Fruit fly (Drosophila melanogaster) whole organism, embryonic: ENCODE measurements around the gene CG15602.

Experiments used
- Aef1 ChIP-seq: fragments of 200-800 bp; sonication (Bioruptor generic); IDR thresholded peaks from 3 replicates; pipeline ENCODE4 v1.3.6; 2022; ENCODE audit warnings: missing biosample characterization, missing genetic modification characterization
- Bgb ChIP-seq: fragments of 200-800 bp; sonication (Bioruptor generic); IDR thresholded peaks from 2 replicates; pipeline ENCODE4 v1.3.6; 2022; ENCODE audit warnings: missing biosample characterization, missing genetic modification characterization; ENCODE audit not compliant: partially characterized antibody
- CG10366 ChIP-seq: fragments of 200-800 bp; sonication (Bioruptor generic); IDR thresholded peaks from 2 replicates; pipeline ENCODE4 v1.3.6; 2022; ENCODE audit warnings: missing biosample characterization, missing genetic modification characterization
- CG10979 ChIP-seq: fragments of 200-800 bp; sonication (Bioruptor generic); optimal IDR thresholded peaks from 2 replicates; lab custom pipeline; 2018; ENCODE audit warnings: missing biosample characterization, mild to moderate bottlenecking, missing genetic modification characterization, moderate library complexity
- CG11695 ChIP-seq: fragments of 200-800 bp; sonication (Bioruptor generic); IDR thresholded peaks from 3 replicates; pipeline ENCODE4 v1.3.6; 2022; ENCODE audit warnings: missing biosample characterization, missing genetic modification characterization
- CG12659 ChIP-seq: fragments of 200-800 bp; sonication (Bioruptor generic); optimal IDR thresholded peaks from 3 replicates; lab custom pipeline; 2017; ENCODE audit warnings: mild to moderate bottlenecking, missing biosample characterization, missing genetic modification reagents, missing genetic modification characterization
- CG13287 ChIP-seq: fragments of 200-800 bp; sonication (Bioruptor generic); IDR thresholded peaks from 2 replicates; pipeline ENCODE4 v1.3.6; 2022; ENCODE audit warnings: missing biosample characterization, missing genetic modification characterization; ENCODE audit not compliant: partially characterized antibody
- CG13296 ChIP-seq: fragments of 200-800 bp; sonication (Bioruptor generic); optimal IDR thresholded peaks from 3 replicates; lab custom pipeline; 2018; ENCODE audit warnings: missing biosample characterization, mild to moderate bottlenecking, missing genetic modification characterization
- CG15601 ChIP-seq: fragments of 200-800 bp; sonication (Bioruptor generic); optimal IDR thresholded peaks from 3 replicates; lab custom pipeline; 2019; ENCODE audit warnings: missing biosample characterization, mild to moderate bottlenecking, missing genetic modification characterization, moderate library complexity
- CG1603 ChIP-seq: fragments of 200-800 bp; sonication (Bioruptor generic); optimal IDR thresholded peaks from 2 replicates; lab custom pipeline; 2019; ENCODE audit warnings: missing biosample characterization, mild to moderate bottlenecking, missing genetic modification characterization, moderate library complexity
- CG17361 ChIP-seq: fragments of 200-800 bp; sonication (Bioruptor generic); IDR thresholded peaks from 3 replicates; pipeline ENCODE4 v1.3.6; 2022; ENCODE audit warnings: missing biosample characterization, missing genetic modification characterization
- CG18764 ChIP-seq: fragments of 200-800 bp; sonication (Bioruptor generic); optimal IDR thresholded peaks from 3 replicates; lab custom pipeline; 2016; ENCODE audit warnings: missing biosample characterization, missing genetic modification characterization
- CG2116 ChIP-seq: fragments of 200-800 bp; sonication (Bioruptor generic); optimal IDR thresholded peaks from 3 replicates; lab custom pipeline; 2018; ENCODE audit warnings: missing biosample characterization, mild to moderate bottlenecking, missing genetic modification characterization
- CG31388 ChIP-seq: fragments of 200-800 bp; sonication (Bioruptor generic); optimal IDR thresholded peaks from 2 replicates; lab custom pipeline; 2016; ENCODE audit warnings: missing biosample characterization, missing genetic modification characterization
- CG32532 ChIP-seq: fragments of 200-800 bp; sonication (Bioruptor generic); IDR thresholded peaks from 2 replicates; pipeline ENCODE4 v1.3.6; 2022; ENCODE audit warnings: missing biosample characterization, missing genetic modification characterization
- CG34224 ChIP-seq: fragments of 200-800 bp; sonication (Bioruptor generic); IDR thresholded peaks from 3 replicates; pipeline ENCODE4 v1.3.6; 2022; ENCODE audit warnings: missing biosample characterization, missing genetic modification characterization; ENCODE audit not compliant: partially characterized antibody
- CG42726 ChIP-seq: fragments of 200-800 bp; sonication (Bioruptor generic); IDR thresholded peaks from 2 replicates; pipeline ENCODE4 v1.3.6; 2022; ENCODE audit warnings: missing biosample characterization, missing genetic modification characterization; ENCODE audit not compliant: partially characterized antibody
- CG4328 ChIP-seq: fragments of 200-800 bp; sonication (Bioruptor generic); optimal IDR thresholded peaks from 3 replicates; lab custom pipeline; 2017; ENCODE audit warnings: missing biosample characterization, missing genetic modification reagents, missing genetic modification characterization
- CG4360 ChIP-seq: fragments of 200-800 bp; sonication (Bioruptor generic); IDR thresholded peaks from 2 replicates; pipeline ENCODE4 v1.3.6; 2022; ENCODE audit warnings: missing biosample characterization, missing genetic modification characterization
- CG43689 ChIP-seq: fragments of 200-800 bp; sonication (Bioruptor generic); IDR thresholded peaks from 2 replicates; pipeline ENCODE4 v1.3.6; 2022; ENCODE audit warnings: missing biosample characterization, missing genetic modification characterization
- CG5953 ChIP-seq: fragments of 200-800 bp; sonication (Bioruptor generic); IDR thresholded peaks from 2 replicates; pipeline ENCODE4 v1.3.6; 2022; ENCODE audit warnings: missing biosample characterization, missing genetic modification characterization
- CG6683 ChIP-seq: fragments of 200-800 bp; sonication (Bioruptor generic); optimal IDR thresholded peaks from 2 replicates; lab custom pipeline; 2017; ENCODE audit warnings: missing biosample characterization, mild to moderate bottlenecking, missing genetic modification characterization, missing genetic modification reagents
- CG7745 ChIP-seq: fragments of 200-800 bp; sonication (Bioruptor generic); optimal IDR thresholded peaks from 2 replicates; lab custom pipeline; 2018; ENCODE audit warnings: missing biosample characterization, mild to moderate bottlenecking, missing genetic modification characterization, moderate library complexity
- CG7987 ChIP-seq: fragments of 200-800 bp; sonication (Bioruptor generic); optimal IDR thresholded peaks from 2 replicates; lab custom pipeline; 2018; ENCODE audit warnings: missing biosample characterization, mild to moderate bottlenecking, missing genetic modification characterization, moderate library complexity
- CG8290 ChIP-seq, 3 experiments: fragments of 200-800 bp; sonication (Bioruptor generic); optimal IDR thresholded peaks; 2 replicates each; lab custom pipeline; 2016 to 2019; ENCODE audit warnings: missing biosample characterization in 3 of 3, missing genetic modification characterization in 3 of 3, mild to moderate bottlenecking in 2 of 3, moderate library complexity in 1 of 3
- CHES-1-like ChIP-seq: fragments of 200-800 bp; sonication (Bioruptor generic); optimal IDR thresholded peaks from 2 replicates; lab custom pipeline; 2016; ENCODE audit warnings: missing biosample characterization, missing genetic modification characterization
- CkIIα-i1 ChIP-seq: fragments of 200-800 bp; sonication (Bioruptor generic); IDR thresholded peaks from 2 replicates; pipeline ENCODE4 v1.3.6; 2022; ENCODE audit warnings: missing biosample characterization, missing genetic modification characterization
- Dek ChIP-seq: fragments of 200-800 bp; sonication (Bioruptor generic); optimal IDR thresholded peaks from 3 replicates; lab custom pipeline; 2019; ENCODE audit warnings: missing biosample characterization, mild to moderate bottlenecking, missing genetic modification characterization, moderate library complexity
- Elba2 ChIP-seq: fragments of 200-800 bp; sonication (Bioruptor generic); optimal IDR thresholded peaks from 3 replicates; lab custom pipeline; 2016; ENCODE audit warnings: missing biosample characterization, missing genetic modification characterization
- NK7.1 ChIP-seq: fragments of 200-800 bp; sonication (Bioruptor generic); optimal IDR thresholded peaks from 3 replicates; lab custom pipeline; 2016; ENCODE audit warnings: missing biosample characterization, missing genetic modification characterization
- Scr ChIP-seq: fragments of 200-800 bp; sonication (Bioruptor generic); IDR thresholded peaks from 2 replicates; pipeline ENCODE4 v1.3.6; 2022; ENCODE audit warnings: missing biosample characterization, missing genetic modification characterization; ENCODE audit not compliant: partially characterized antibody
- abd-A ChIP-seq: fragments of 200-800 bp; sonication (Bioruptor generic); optimal IDR thresholded peaks from 3 replicates; lab custom pipeline; 2019; ENCODE audit warnings: missing biosample characterization, mild to moderate bottlenecking, missing genetic modification characterization, moderate library complexity
- ac ChIP-seq: fragments of 200-800 bp; sonication (Bioruptor generic); optimal IDR thresholded peaks from 3 replicates; lab custom pipeline; 2017; ENCODE audit warnings: missing biosample characterization, mild to moderate bottlenecking, missing genetic modification characterization
- bbx ChIP-seq: fragments of 200-800 bp; sonication (Bioruptor generic); IDR thresholded peaks from 2 replicates; pipeline ENCODE4 v1.3.6; 2022; ENCODE audit warnings: missing biosample characterization, missing genetic modification characterization; ENCODE audit not compliant: partially characterized antibody
- bsh ChIP-seq, 2 experiments: fragments of 200-800 bp; sonication (Bioruptor generic); optimal IDR thresholded peaks; 2 replicates each; lab custom pipeline; 2017 to 2018; ENCODE audit warnings: mild to moderate bottlenecking in 2 of 2, missing biosample characterization in 2 of 2, missing genetic modification characterization in 2 of 2, moderate library complexity in 1 of 2
- ems ChIP-seq: fragments of 200-800 bp; sonication (Bioruptor generic); optimal IDR thresholded peaks from 3 replicates; lab custom pipeline; 2016; ENCODE audit warnings: missing biosample characterization, missing genetic modification characterization
- esg ChIP-seq: fragments of 200-800 bp; sonication (Bioruptor generic); conservative IDR thresholded peaks from 2 replicates; pipeline ENCODE4 v1.3.6; 2022; ENCODE audit warnings: missing biosample characterization, missing genetic modification characterization
- fd96Cb ChIP-seq: fragments of 200-800 bp; sonication (Bioruptor generic); optimal IDR thresholded peaks from 2 replicates; lab custom pipeline; 2018; ENCODE audit warnings: missing biosample characterization, mild to moderate bottlenecking, missing genetic modification characterization, moderate library complexity
- grn ChIP-seq: fragments of 200-800 bp; sonication (Bioruptor generic); optimal IDR thresholded peaks from 3 replicates; lab custom pipeline; 2017; ENCODE audit warnings: missing biosample characterization, missing genetic modification characterization
- hb ChIP-seq: fragments of 200-800 bp; sonication (Bioruptor generic); IDR thresholded peaks from 3 replicates; pipeline ENCODE4 v1.3.6; 2022; ENCODE audit warnings: missing biosample characterization, missing genetic modification characterization; ENCODE audit not compliant: partially characterized antibody
- insv ChIP-seq, 2 experiments: fragments of 200-800 bp; sonication (Bioruptor generic); optimal IDR thresholded peaks; 3 replicates each; lab custom pipeline; 2016 to 2018; ENCODE audit warnings: missing biosample characterization in 2 of 2, missing genetic modification characterization in 2 of 2
- maf-S ChIP-seq: fragments of 200-800 bp; sonication (Bioruptor generic); optimal IDR thresholded peaks from 2 replicates; lab custom pipeline; 2016; ENCODE audit warnings: missing biosample characterization, missing genetic modification characterization
- nmo ChIP-seq: fragments of 200-800 bp; sonication (Bioruptor generic); optimal IDR thresholded peaks from 2 replicates; lab custom pipeline; 2018; ENCODE audit warnings: missing biosample characterization, mild to moderate bottlenecking, missing genetic modification characterization, moderate library complexity
- pho ChIP-seq: fragments of 200-800 bp; sonication (Bioruptor generic); optimal IDR thresholded peaks from 2 replicates; lab custom pipeline; 2016; ENCODE audit warnings: missing biosample characterization, missing genetic modification characterization
- pita ChIP-seq: fragments of 200-800 bp; sonication (Bioruptor generic); optimal IDR thresholded peaks from 2 replicates; lab custom pipeline; 2017; ENCODE audit warnings: missing biosample characterization, mild to moderate bottlenecking, missing genetic modification characterization
- pzg ChIP-seq: fragments of 200-800 bp; sonication (Bioruptor generic); optimal IDR thresholded peaks from 3 replicates; lab custom pipeline; 2018; ENCODE audit warnings: missing biosample characterization, mild to moderate bottlenecking, missing genetic modification characterization, moderate library complexity
- sens ChIP-seq: fragments of 200-800 bp; sonication (Bioruptor generic); peaks from one replicate; lab custom pipeline; 2016; ENCODE audit warnings: missing biosample characterization, missing genetic modification characterization
- shn ChIP-seq: fragments of 200-800 bp; sonication (Bioruptor generic); optimal IDR thresholded peaks from 3 replicates; lab custom pipeline; 2016; ENCODE audit warnings: missing biosample characterization, missing genetic modification characterization
- sima ChIP-seq: fragments of 200-800 bp; sonication (Bioruptor generic); optimal IDR thresholded peaks from 2 replicates; lab custom pipeline; 2016; ENCODE audit warnings: missing biosample characterization, missing genetic modification characterization
- vnd ChIP-seq: fragments of 200-800 bp; sonication (Bioruptor generic); IDR thresholded peaks from 3 replicates; pipeline ENCODE4 v1.3.6; 2022; ENCODE audit warnings: missing biosample characterization, missing genetic modification characterization; ENCODE audit not compliant: partially characterized antibody

Gene CG15602

DNA sequence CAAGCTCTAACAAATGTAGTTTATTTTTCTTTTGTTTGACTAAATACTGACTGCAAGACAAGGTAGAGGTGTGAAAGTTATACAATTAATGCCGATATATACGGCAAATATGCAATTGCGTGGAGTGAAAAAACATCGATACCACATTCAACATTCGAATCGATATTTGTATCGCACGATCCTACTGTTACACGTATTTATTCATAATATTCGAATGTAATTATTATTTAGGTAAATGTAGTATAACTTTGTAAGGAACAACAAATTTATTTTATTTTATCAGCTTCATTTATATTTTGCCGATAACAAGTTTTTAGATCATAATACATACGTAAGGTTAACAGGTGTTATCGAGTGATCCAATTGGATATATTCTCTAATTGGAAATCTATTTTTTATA, 36.2 kb downstream of the CG15602 start, which contains the start of gene Chc (continued):
- no peak for TF ChIP-seq CG5953 (GFP tag; lab: Robert Waterston, UW)
- peak; percentile 68 for TF ChIP-seq CG8290 (GFP tag; optimal IDR thresholded peaks at IDR 0.05; lab: Kevin White, UChicago)
- peak in 1 of 2 experiments; percentile 40 for TF ChIP-seq CG8290 (tag; optimal IDR thresholded peaks at IDR 0.05; lab: Kevin White, UChicago)
- no peak for TF ChIP-seq CG17361 (GFP tag; lab: Robert Waterston, UW)
- TF ChIP-seq CG7987 (GFP tag; lab: Kevin White, UChicago): no peak
- no peak for TF ChIP-seq fd96Cb (tag; lab: Kevin White, UChicago)
- TF ChIP-seq insv (GFP tag; optimal IDR thresholded peaks at IDR 0.05; lab: Kevin White, UChicago): peak; percentile 72 to 97
- peak; percentile 57 for TF ChIP-seq sens
- TF ChIP-seq abd-A (tag; lab: Kevin White, UChicago): no peak
- TF ChIP-seq sima (GFP tag; lab: Kevin White, UChicago): no peak
- TF ChIP-seq CG11695 (GFP tag; lab: Robert Waterston, UW): no peak
- TF ChIP-seq CG12659 (GFP tag; lab: Kevin White, UChicago): peak; percentile 3
- peak; percentile 96 for TF ChIP-seq vnd (GFP tag; lab: Robert Waterston, UW)
- TF ChIP-seq CG31388 (GFP tag; lab: Kevin White, UChicago): no peak
- peak; percentile 96 for TF ChIP-seq CG42726 (GFP tag; lab: Robert Waterston, UW)
- peak; percentile 97 for TF ChIP-seq Scr (GFP tag; lab: Robert Waterston, UW)
- TF ChIP-seq pho (GFP tag; lab: Kevin White, UChicago): no peak
- TF ChIP-seq CG32532 (GFP tag; lab: Robert Waterston, UW): no peak
- peak; percentile 84 for TF ChIP-seq CG2116
- no peak for TF ChIP-seq CG13296 (GFP tag; lab: Kevin White, UChicago)
- TF ChIP-seq CG6683 (GFP tag; lab: Kevin White, UChicago): no peak
- peak; percentile 97 for TF ChIP-seq CG34224 (GFP tag; lab: Robert Waterston, UW)
- TF ChIP-seq CG10979 (tag; lab: Kevin White, UChicago): no peak
- TF ChIP-seq CG18764 (GFP tag; lab: Kevin White, UChicago): no peak
- no peak for TF ChIP-seq CHES-1-like (GFP tag; lab: Kevin White, UChicago)
- no peak for TF ChIP-seq bsh (GFP tag; optimal IDR thresholded peaks at IDR 0.05; lab: Kevin White, UChicago)
- TF ChIP-seq CG4328 (GFP tag; lab: Kevin White, UChicago): no peak
- peak; percentile 98 for TF ChIP-seq Bgb (GFP tag; lab: Robert Waterston, UW)
- TF ChIP-seq CG15601: no peak
- TF ChIP-seq hb: peak; percentile 96
- no peak for TF ChIP-seq maf-S (GFP tag; lab: Kevin White, UChicago)
- TF ChIP-seq bbx (GFP tag; lab: Robert Waterston, UW): peak; percentile 99
- TF ChIP-seq nmo (GFP tag; lab: Kevin White, UChicago): peak; percentile 34
- no peak for TF ChIP-seq esg (GFP tag; lab: Robert Waterston, UW)
- TF ChIP-seq shn (GFP tag; lab: Kevin White, UChicago): no peak
- TF ChIP-seq CG7745: no peak
- peak; percentile 96 for TF ChIP-seq CG13287 (GFP tag; lab: Robert Waterston, UW)
- TF ChIP-seq pzg (GFP tag; lab: Kevin White, UChicago): peak; percentile 78
- TF ChIP-seq CkIIα-i1: no peak
- no peak for TF ChIP-seq pita
- no peak for TF ChIP-seq Dek (tag; lab: Kevin White, UChicago)
- no peak for TF ChIP-seq grn (GFP tag; lab: Kevin White, UChicago)
- TF ChIP-seq CG43689 (GFP tag; lab: Robert Waterston, UW): no peak
- TF ChIP-seq CG10366: no peak
- no peak for TF ChIP-seq Elba2 (GFP tag; lab: Kevin White, UChicago)
- TF ChIP-seq CG1603 (tag; lab: Kevin White, UChicago): peak; percentile 75
- TF ChIP-seq NK7.1 (GFP tag; lab: Kevin White, UChicago): no peak
- no peak for TF ChIP-seq Aef1
- no peak for TF ChIP-seq CG4360 (GFP tag; lab: Robert Waterston, UW)
- TF ChIP-seq ac (GFP tag; lab: Kevin White, UChicago): no peak
- TF ChIP-seq ems: no peak
